Worm (Caenorhabditis elegans) whole organism, young adult: Measurements from ENCODE around the gene M04B2.7.

Experiments used
- C17E4.6 ChIP-seq: fragments of 200-800 bp; sonication (Bioruptor generic); IDR thresholded peaks from 2 replicates; pipeline ENCODE4 v1.3.6; 2022; ENCODE audit warnings: missing genetic modification reagents, missing genetic modification characterization, missing compliant biosample characterization
- D2030.7 ChIP-seq: fragments of 200-800 bp; sonication (Bioruptor generic); IDR thresholded peaks from 2 replicates; pipeline ENCODE4 v1.3.6; 2022; ENCODE audit warnings: missing genetic modification reagents, missing genetic modification characterization, missing compliant biosample characterization
- F10E7.11 ChIP-seq: sonication (generic microtip); optimal IDR thresholded peaks from 2 replicates; lab custom pipeline; 2017; ENCODE audit warnings: mild to moderate bottlenecking, missing genetic modification characterization, moderate library complexity, missing compliant biosample characterization
- F23B12.7 ChIP-seq: sonication (generic microtip); optimal IDR thresholded peaks from 2 replicates; lab custom pipeline; 2017; ENCODE audit warnings: missing genetic modification characterization, mild to moderate bottlenecking, missing compliant biosample characterization, antibody characterized with exemption, moderate library complexity; ENCODE audit not compliant: insufficient read depth
- F37B4.10 ChIP-seq: fragments of 200-800 bp; sonication (Bioruptor generic); IDR thresholded peaks from 2 replicates; pipeline ENCODE4 v1.3.6; 2022; ENCODE audit warnings: missing genetic modification characterization, missing compliant biosample characterization
- F55B11.4 ChIP-seq: sonication (generic microtip); optimal IDR thresholded peaks from 2 replicates; lab custom pipeline; 2016; ENCODE audit warnings: missing compliant biosample characterization, missing genetic modification characterization, borderline replicate concordance; ENCODE audit not compliant: insufficient read depth
- K11D2.4 ChIP-seq: fragments of 200-800 bp; sonication (Bioruptor generic); IDR thresholded peaks from 2 replicates; pipeline ENCODE4 v1.3.6; 2022; ENCODE audit warnings: missing genetic modification reagents, missing genetic modification characterization, missing compliant biosample characterization
- T26A5.8 ChIP-seq: sonication (generic microtip); optimal IDR thresholded peaks from 2 replicates; lab custom pipeline; 2016; ENCODE audit warnings: missing genetic modification characterization, missing compliant biosample characterization
- Y56A3A.18 ChIP-seq: fragments of 200-800 bp; sonication (Bioruptor generic); IDR thresholded peaks from 2 replicates; pipeline ENCODE4 v1.3.6; 2022; ENCODE audit warnings: missing genetic modification reagents, missing genetic modification characterization, missing compliant biosample characterization
- ama-1 ChIP-seq, 3 experiments: fragments of 150-350 bp in 1 of 3; sonication (generic microtip) in 2 of 3; optimal IDR thresholded peaks; 2 replicates each; lab custom pipeline; 2014 to 2018; ENCODE audit warnings: missing biosample characterization in 2 of 3, missing genetic modification characterization in 2 of 3, missing genetic modification reagents in 2 of 3
- aptf-3 ChIP-seq: fragments of 200-800 bp; sonication (Bioruptor generic); IDR thresholded peaks from 2 replicates; pipeline ENCODE4 v1.3.6; 2022; ENCODE audit warnings: missing genetic modification characterization, missing compliant biosample characterization
- athp-1 ChIP-seq: sonication (generic microtip); optimal IDR thresholded peaks from 2 replicates; lab custom pipeline; 2017; ENCODE audit warnings: mild to moderate bottlenecking, missing genetic modification characterization, missing compliant biosample characterization
- attf-3 ChIP-seq: fragments of 200-800 bp; sonication (Bioruptor generic); conservative IDR thresholded peaks from 2 replicates; pipeline ENCODE4 v1.3.6; 2022; ENCODE audit warnings: missing genetic modification reagents, missing genetic modification characterization, missing compliant biosample characterization
- attf-6 ChIP-seq: fragments of 200-800 bp; sonication (Bioruptor generic); IDR thresholded peaks from 2 replicates; pipeline ENCODE4 v1.3.6; 2022; ENCODE audit warnings: missing genetic modification reagents, missing genetic modification characterization, missing compliant biosample characterization
- bed-2 ChIP-seq: fragments of 200-800 bp; sonication (Bioruptor generic); IDR thresholded peaks from 2 replicates; pipeline ENCODE4 v1.3.6; 2022; ENCODE audit warnings: missing genetic modification reagents, missing genetic modification characterization, missing compliant biosample characterization
- cebp-1 ChIP-seq, 2 experiments: fragments of 200-800 bp in 1 of 2; sonication (Bioruptor generic) in 1 of 2; sonication (generic microtip) in 1 of 2; IDR thresholded peaks in 1 of 2; optimal IDR thresholded peaks in 1 of 2; 2 replicates each; pipeline versions ENCODE4 v1.3.6 to Lab custom; 2017 to 2022; ENCODE audit warnings: missing compliant biosample characterization in 2 of 2, missing genetic modification characterization in 2 of 2, mild to moderate bottlenecking in 1 of 2, missing genetic modification reagents in 1 of 2, moderate library complexity in 1 of 2
- ceh-27 ChIP-seq: fragments of 200-800 bp; sonication (Bioruptor generic); optimal IDR thresholded peaks from 2 replicates; lab custom pipeline; 2018; ENCODE audit warnings: mild to moderate bottlenecking, missing genetic modification characterization, moderate library complexity, missing compliant biosample characterization
- ceh-91 ChIP-seq: fragments of 200-800 bp; sonication (Bioruptor generic); IDR thresholded peaks from 2 replicates; pipeline ENCODE4 v1.3.6; 2022; ENCODE audit warnings: missing genetic modification reagents, missing genetic modification characterization, missing compliant biosample characterization
- egl-18 ChIP-seq: fragments of 200-800 bp; sonication (Bioruptor generic); IDR thresholded peaks from 2 replicates; pipeline ENCODE4 v1.3.6; 2022; ENCODE audit warnings: missing genetic modification reagents, missing genetic modification characterization, missing compliant biosample characterization
- ekl-4 ChIP-seq: fragments of 200-800 bp; sonication (Bioruptor generic); IDR thresholded peaks from 2 replicates; pipeline ENCODE4 v1.3.6; 2022; ENCODE audit warnings: missing genetic modification reagents, missing genetic modification characterization, missing compliant biosample characterization
- gei-17 ChIP-seq: fragments of 200-800 bp; sonication (Bioruptor generic); optimal IDR thresholded peaks from 2 replicates; lab custom pipeline; 2018; ENCODE audit warnings: mild to moderate bottlenecking, missing genetic modification characterization, missing compliant biosample characterization
- hmg-1.2 ChIP-seq: fragments of 200-800 bp; sonication (Bioruptor generic); IDR thresholded peaks from 2 replicates; pipeline ENCODE4 v1.3.6; 2022; ENCODE audit warnings: missing genetic modification reagents, missing genetic modification characterization, missing compliant biosample characterization
- let-526 ChIP-seq: fragments of 200-800 bp; sonication (Bioruptor generic); IDR thresholded peaks from 2 replicates; pipeline ENCODE4 v1.3.6; 2022; ENCODE audit warnings: missing genetic modification reagents, missing genetic modification characterization, missing compliant biosample characterization
- lin-54 ChIP-seq: fragments of 200-800 bp; sonication (Bioruptor generic); optimal IDR thresholded peaks from 2 replicates; lab custom pipeline; 2018; ENCODE audit warnings: mild to moderate bottlenecking, missing genetic modification characterization, missing compliant biosample characterization
- lsy-27 ChIP-seq: sonication (generic microtip); optimal IDR thresholded peaks from 2 replicates; lab custom pipeline; 2017; ENCODE audit warnings: missing genetic modification characterization, mild to moderate bottlenecking, missing compliant biosample characterization, antibody characterized with exemption, missing genotype, borderline replicate concordance; ENCODE audit not compliant: insufficient read depth
- madf-3 ChIP-seq: fragments of 200-800 bp; sonication (Bioruptor generic); IDR thresholded peaks from 2 replicates; pipeline ENCODE4 v1.3.6; 2022; ENCODE audit warnings: missing genetic modification reagents, missing genetic modification characterization, missing compliant biosample characterization
- madf-8 ChIP-seq: fragments of 200-800 bp; sonication (Bioruptor generic); conservative IDR thresholded peaks from 2 replicates; pipeline ENCODE4 v1.3.6; 2022; ENCODE audit warnings: missing genetic modification reagents, missing genetic modification characterization, missing compliant biosample characterization
- mes-4 ChIP-seq: sonication (generic microtip); optimal IDR thresholded peaks from 2 replicates; lab custom pipeline; 2016; ENCODE audit warnings: missing genotype, missing genetic modification characterization, missing compliant biosample characterization
- nfya-2 ChIP-seq: fragments of 200-800 bp; sonication (Bioruptor generic); IDR thresholded peaks from 2 replicates; pipeline ENCODE4 v1.3.6; 2022; ENCODE audit warnings: missing genetic modification reagents, missing genetic modification characterization, missing compliant biosample characterization
- nfyb-1 ChIP-seq: fragments of 200-800 bp; sonication (Bioruptor generic); IDR thresholded peaks from 2 replicates; pipeline ENCODE4 v1.3.6; 2022; ENCODE audit warnings: missing genetic modification reagents, missing genetic modification characterization, missing compliant biosample characterization
- nhr-120 ChIP-seq: fragments of 200-800 bp; sonication (Bioruptor generic); IDR thresholded peaks from 2 replicates; pipeline ENCODE4 v1.3.6; 2022; ENCODE audit warnings: missing genetic modification characterization, missing compliant biosample characterization
- nhr-179 ChIP-seq: sonication (generic microtip); optimal IDR thresholded peaks from 2 replicates; lab custom pipeline; 2016; ENCODE audit warnings: mild to moderate bottlenecking, missing genetic modification characterization, missing compliant biosample characterization
- nhr-80 ChIP-seq: sonication (generic microtip); optimal IDR thresholded peaks from 2 replicates; lab custom pipeline; 2016; ENCODE audit warnings: missing genetic modification characterization, missing compliant biosample characterization
- snpc-1.3 ChIP-seq: sonication (generic microtip); optimal IDR thresholded peaks from 2 replicates; lab custom pipeline; 2017; ENCODE audit warnings: missing genetic modification characterization, mild to moderate bottlenecking, missing compliant biosample characterization, antibody characterized with exemption, moderate library complexity, missing genotype, missing genetic modification reagents; ENCODE audit not compliant: insufficient read depth
- somi-1 ChIP-seq: fragments of 200-800 bp; sonication (Bioruptor generic); optimal IDR thresholded peaks from 2 replicates; lab custom pipeline; 2018; ENCODE audit warnings: mild to moderate bottlenecking, missing genetic modification characterization, missing compliant biosample characterization
- tbx-9 ChIP-seq: sonication (generic microtip); optimal IDR thresholded peaks from 2 replicates; lab custom pipeline; 2016; ENCODE audit warnings: borderline replicate concordance, missing genetic modification characterization, inconsistent platforms, missing compliant biosample characterization
- zfh-2 ChIP-seq: fragments of 200-800 bp; sonication (Bioruptor generic); conservative IDR thresholded peaks from 2 replicates; pipeline ENCODE4 v1.3.6; 2022; ENCODE audit warnings: missing genetic modification reagents, missing genetic modification characterization, missing compliant biosample characterization
- ztf-3 ChIP-seq: fragments of 200-800 bp; sonication (Bioruptor generic); optimal IDR thresholded peaks from 2 replicates; lab custom pipeline; 2018; ENCODE audit warnings: mild to moderate bottlenecking, missing genetic modification characterization, missing compliant biosample characterization

M04B2.7 gene

DNA sequence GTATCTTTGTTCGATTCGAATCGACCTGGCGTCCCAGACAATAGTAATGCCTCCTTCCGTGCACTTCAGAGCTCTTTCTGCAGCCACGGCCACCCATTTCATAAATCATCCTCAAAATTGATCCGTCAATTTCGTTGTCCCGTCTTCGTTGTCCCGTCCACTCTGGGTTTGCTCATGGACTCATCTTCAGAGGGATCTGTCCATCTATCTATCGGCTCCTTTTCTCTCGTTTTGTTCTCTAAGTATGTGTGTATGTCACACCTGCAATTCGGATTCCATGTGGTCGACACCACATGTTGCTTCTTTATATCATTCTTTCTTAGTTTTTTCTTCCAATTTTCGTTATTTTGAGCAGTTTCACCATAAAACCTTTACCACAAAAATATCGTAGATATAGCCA lies 24.0 kb upstream of the M04B2.7 start:
- no peak for TF ChIP-seq lsy-27
- no peak for TF ChIP-seq F23B12.7 (tag; lab: Kevin White, UChicago)
- TF ChIP-seq nhr-80 (tag; lab: Kevin White, UChicago): no peak
- TF ChIP-seq snpc-1.3 (tag; lab: Kevin White, UChicago): no peak
- TF ChIP-seq madf-8: no peak
- no peak for TF ChIP-seq cebp-1 (GFP tag; IDR thresholded peaks at IDR 0.05; lab: Robert Waterston, UW)
- TF ChIP-seq cebp-1 (tag; optimal IDR thresholded peaks at IDR 0.05; lab: Kevin White, UChicago): no peak
- TF ChIP-seq F55B11.4 (tag; lab: Kevin White, UChicago): no peak
- no peak for TF ChIP-seq madf-3 (GFP tag; lab: Robert Waterston, UW)
- TF ChIP-seq nhr-120 (GFP tag; lab: Robert Waterston, UW): no peak
- no peak for TF ChIP-seq mes-4 (tag; lab: Kevin White, UChicago)
- no peak for TF ChIP-seq hmg-1.2 (GFP tag; lab: Robert Waterston, UW)
- no peak for TF ChIP-seq let-526 (GFP tag; lab: Robert Waterston, UW)
- no peak for TF ChIP-seq ama-1 (optimal IDR thresholded peaks at IDR 0.05; lab: Kevin White, UChicago)
- no peak for TF ChIP-seq ama-1 (GFP tag; optimal IDR thresholded peaks at IDR 0.05; lab: Kevin White, UChicago)

ce11 chrIV:11571374-11571839 lies 22.8 kb upstream of the M04B2.7 start:
- TF ChIP-seq nhr-179 (tag; lab: Kevin White, UChicago) (no peak), T26A5.8 (no peak), ceh-91 (GFP tag; lab: Robert Waterston, UW) (no peak), nfyb-1 (GFP tag; lab: Robert Waterston, UW) (no peak), D2030.7 (GFP tag; lab: Robert Waterston, UW) (no peak), egl-18 (GFP tag; lab: Robert Waterston, UW) (no peak), somi-1 (GFP tag; lab: Kevin White, UChicago) (peak; percentile 2), ekl-4 (GFP tag; lab: Robert Waterston, UW) (peak; percentile 18; the same call in 1 of the 2 replicates), aptf-3 (no peak), K11D2.4 (no peak), zfh-2 (GFP tag; lab: Robert Waterston, UW) (0 out of 2 replicates have a peak, but pooled peaks have one; percentile 4), ceh-27 (GFP tag; lab: Kevin White, UChicago) (no peak)

DNA sequence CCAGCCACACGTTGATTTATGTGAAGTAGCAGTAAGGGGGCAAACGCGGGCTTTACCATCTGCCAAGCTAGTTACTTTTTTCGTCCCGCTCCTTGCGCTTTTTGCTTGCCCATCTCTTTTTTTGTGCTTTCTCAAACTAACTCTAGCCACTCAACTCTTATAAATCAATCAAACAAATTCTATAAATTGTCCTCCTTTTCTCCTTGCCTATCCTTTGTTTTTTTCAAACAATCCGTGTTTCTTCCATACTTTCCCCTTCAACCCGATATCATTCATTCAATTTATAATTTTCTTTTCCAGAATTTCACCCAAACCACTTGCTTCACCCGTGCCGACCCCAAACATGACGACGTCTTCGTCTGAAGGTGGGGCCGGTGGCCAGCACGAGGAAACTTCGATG lies 21.6 kb upstream of the M04B2.7 start, which contains the start of gene srgp-1:
srgp-1 (plus strand) TSS at position 301 of the 400 bp plus-strand sequence.
- TF ChIP-seq nhr-179 (tag; lab: Kevin White, UChicago): no peak
- no peak for TF ChIP-seq let-526 (GFP tag; lab: Robert Waterston, UW)
- no peak for TF ChIP-seq lin-54 (GFP tag; lab: Kevin White, UChicago)
- TF ChIP-seq F37B4.10 (GFP tag; lab: Robert Waterston, UW): no peak
- TF ChIP-seq gei-17 (GFP tag; lab: Kevin White, UChicago): no peak
- no peak for TF ChIP-seq ztf-3
- no peak for TF ChIP-seq athp-1 (tag; lab: Kevin White, UChicago)
- TF ChIP-seq bed-2 (GFP tag; lab: Robert Waterston, UW): no peak
- TF ChIP-seq C17E4.6 (GFP tag; lab: Robert Waterston, UW): no peak
- TF ChIP-seq F10E7.11 (tag; lab: Kevin White, UChicago): no peak
- TF ChIP-seq hmg-1.2 (GFP tag; lab: Robert Waterston, UW): no peak
- TF ChIP-seq tbx-9 (tag; lab: Kevin White, UChicago): no peak
- TF ChIP-seq nfya-2 (GFP tag; lab: Robert Waterston, UW): no peak
- TF ChIP-seq ceh-91 (GFP tag; lab: Robert Waterston, UW): no peak
- no peak for TF ChIP-seq attf-3 (GFP tag; lab: Robert Waterston, UW)
- no peak for TF ChIP-seq attf-6 (GFP tag; lab: Robert Waterston, UW)
- TF ChIP-seq Y56A3A.18: no peak
